Fruit fly (Drosophila melanogaster) S2 (cell line): ENCODE data around the gene Polr2A.

ENCODE experiments used
- CG8478 ChIP-seq: fragments of >200 bp; optimal IDR thresholded peaks from 2 replicates; lab custom pipeline; 2018
- CTCF ChIP-seq, 2 experiments: fragments of >200 bp; optimal IDR thresholded peaks; 2 replicates each; lab custom pipeline; 2018

- TF ChIP-seq CG8478 (lab: Kevin White, UChicago) (no peak), CTCF (optimal IDR thresholded peaks at IDR 0.05; lab: Kevin White, UChicago) (no peak)
Measured at dm6 chrX:11578841-11579240, 8.7 kb upstream of the Polr2A start.
